Worm (Caenorhabditis elegans) whole organism, late embryonic: ENCODE measurements around the gene srj-5.

Source experiments
- F13H6.1 ChIP-seq: sonication (generic microtip); optimal IDR thresholded peaks from 2 replicates; lab custom pipeline; 2016; ENCODE audit warnings: missing genetic modification characterization, missing compliant biosample characterization
- K02D7.2 ChIP-seq: sonication (generic microtip); optimal IDR thresholded peaks from 2 replicates; lab custom pipeline; 2017; ENCODE audit warnings: mild to moderate bottlenecking, missing genetic modification characterization, missing compliant biosample characterization
- K09A11.1 ChIP-seq: sonication (generic microtip); optimal IDR thresholded peaks from 2 replicates; lab custom pipeline; 2017; ENCODE audit warnings: antibody characterized with exemption, mild to moderate bottlenecking, missing genetic modification characterization, missing compliant biosample characterization; ENCODE audit not compliant: insufficient read depth
- ceh-24 ChIP-seq: sonication (generic microtip); optimal IDR thresholded peaks from 2 replicates; lab custom pipeline; 2016; ENCODE audit warnings: mild to moderate bottlenecking, missing genetic modification characterization, missing compliant biosample characterization
- che-1 ChIP-seq: sonication (generic microtip); optimal IDR thresholded peaks from 2 replicates; lab custom pipeline; 2016; ENCODE audit warnings: mild to moderate bottlenecking, missing genetic modification characterization, missing compliant biosample characterization
- fkh-6 ChIP-seq: sonication (generic microtip); optimal IDR thresholded peaks from 2 replicates; lab custom pipeline; 2016; ENCODE audit warnings: missing genetic modification characterization, missing compliant biosample characterization
- hlh-30 ChIP-seq: sonication (generic microtip); optimal IDR thresholded peaks from 2 replicates; lab custom pipeline; 2017; ENCODE audit warnings: antibody characterized with exemption, missing genetic modification characterization, missing compliant biosample characterization; ENCODE audit not compliant: insufficient read depth
- lin-11 ChIP-seq: fragments of 200-800 bp; sonication (Bioruptor generic); optimal IDR thresholded peaks from 2 replicates; lab custom pipeline; 2018; ENCODE audit warnings: mild to moderate bottlenecking, missing genetic modification characterization, missing compliant biosample characterization
- nhr-11 ChIP-seq: fragments of 150-350 bp; optimal IDR thresholded peaks from 2 replicates; lab custom pipeline; 2014; ENCODE audit warnings: missing biosample characterization, missing genetic modification characterization
- sox-2 ChIP-seq: fragments of 200-800 bp; sonication (Bioruptor generic); IDR thresholded peaks from 2 replicates; pipeline ENCODE4 v1.3.6; 2022; ENCODE audit warnings: missing genetic modification reagents, missing genetic modification characterization, missing compliant biosample characterization
- sox-4 ChIP-seq: sonication (generic microtip); optimal IDR thresholded peaks from 2 replicates; lab custom pipeline; 2017; ENCODE audit warnings: mild to moderate bottlenecking, missing genetic modification characterization, inconsistent platforms, missing compliant biosample characterization
- syd-9 ChIP-seq: sonication (generic microtip); optimal IDR thresholded peaks from 2 replicates; lab custom pipeline; 2016; ENCODE audit warnings: mild to moderate bottlenecking, missing genetic modification characterization, moderate library complexity, missing compliant biosample characterization

ce11 chrV:626321-626720 is 26.5 kb downstream of the srj-5 start, which contains the start of gene F48G7.7:
- TF ChIP-seq hlh-30, result no peak
- TF ChIP-seq sox-2, result no peak
- no peak for TF ChIP-seq K09A11.1 (tag; lab: Kevin White, UChicago)
- TF ChIP-seq K02D7.2 (tag; lab: Kevin White, UChicago), result no peak
- TF ChIP-seq sox-4 (tag; lab: Kevin White, UChicago), result no peak
- no peak for TF ChIP-seq nhr-11 (tag; lab: Kevin White, UChicago)
- no peak for TF ChIP-seq ceh-24 (tag; lab: Kevin White, UChicago)
- no peak for TF ChIP-seq lin-11 (tag; lab: Kevin White, UChicago)
- no peak for TF ChIP-seq syd-9 (tag; lab: Kevin White, UChicago)
- TF ChIP-seq F13H6.1 (tag; lab: Kevin White, UChicago), result no peak
- TF ChIP-seq fkh-6 (tag; lab: Kevin White, UChicago), result no peak
- TF ChIP-seq che-1 (tag; lab: Kevin White, UChicago), result no peak
